Fruit fly (Drosophila melanogaster) whole organism: Measurements from ENCODE around the gene CG46306.

Source experiments
- pan ChIP-seq: fragments of >200 bp; optimal IDR thresholded peaks from 2 replicates; lab custom pipeline; 2017
- usp ChIP-seq: fragments of >200 bp; optimal IDR thresholded peaks from 2 replicates; lab custom pipeline; 2017; ENCODE audit warnings: missing biosample characterization, missing genetic modification characterization, mixed read lengths

DNA sequence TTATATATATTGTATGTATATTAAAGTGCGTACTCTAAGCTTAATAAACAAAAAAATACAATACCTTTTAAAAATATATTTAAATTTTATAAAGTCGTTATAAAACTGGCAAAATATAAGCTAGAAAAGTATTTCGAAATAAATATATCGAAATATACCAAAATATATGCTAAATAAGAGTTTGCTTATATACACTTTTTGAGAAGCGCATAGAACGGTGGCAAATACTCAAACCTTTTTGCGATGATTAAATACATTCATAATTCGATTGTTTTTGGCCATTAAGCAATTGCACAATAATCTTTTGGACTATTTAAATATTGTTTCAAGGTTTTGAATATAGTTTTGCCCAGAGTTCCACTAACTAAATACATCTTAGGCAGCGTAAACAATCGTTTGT is 26.2 kb downstream of the CG46306 start:
- TF ChIP-seq usp (GFP tag; lab: Kevin White, UChicago): no peak
- no peak for TF ChIP-seq pan
